Worm (Caenorhabditis elegans) whole organism, young adult: ENCODE measurements around the gene ntc-1.
A peak's percentile ranks its signal among the peaks of the same experiment; 100 is the strongest.

Experiments used
- F49E8.2 ChIP-seq: sonication (generic microtip); optimal IDR thresholded peaks from 3 replicates; lab custom pipeline; 2017; ENCODE audit warnings: missing genetic modification characterization, mild to moderate bottlenecking, missing compliant biosample characterization, antibody characterized with exemption, moderate library complexity; ENCODE audit not compliant: insufficient read depth
- Y56A3A.18 ChIP-seq: fragments of 200-800 bp; sonication (Bioruptor generic); IDR thresholded peaks from 2 replicates; pipeline ENCODE4 v1.3.6; 2022; ENCODE audit warnings: missing genetic modification reagents, missing genetic modification characterization, missing compliant biosample characterization
- Y67H2A.10 ChIP-seq: fragments of 200-800 bp; sonication (Bioruptor generic); conservative IDR thresholded peaks from 2 replicates; pipeline ENCODE4 v1.3.6; 2022; ENCODE audit warnings: missing genetic modification reagents, missing genetic modification characterization, missing compliant biosample characterization
- ZK185.1 ChIP-seq: sonication (generic microtip); optimal IDR thresholded peaks from 2 replicates; lab custom pipeline; 2016; ENCODE audit warnings: mild to moderate bottlenecking, missing genetic modification characterization, missing compliant biosample characterization; ENCODE audit not compliant: poor library complexity, severe bottlenecking
- ama-1 ChIP-seq, 3 experiments: fragments of 150-350 bp in 1 of 3; sonication (generic microtip) in 2 of 3; optimal IDR thresholded peaks; 2 replicates each; lab custom pipeline; 2014 to 2018; ENCODE audit warnings: missing biosample characterization in 2 of 3, missing genetic modification characterization in 2 of 3, missing genetic modification reagents in 2 of 3
- atf-7 ChIP-seq: sonication (generic microtip); optimal IDR thresholded peaks from 2 replicates; lab custom pipeline; 2017; ENCODE audit warnings: mild to moderate bottlenecking, missing genetic modification characterization, missing compliant biosample characterization
- cebp-1 ChIP-seq, 2 experiments: fragments of 200-800 bp in 1 of 2; sonication (Bioruptor generic) in 1 of 2; sonication (generic microtip) in 1 of 2; IDR thresholded peaks in 1 of 2; optimal IDR thresholded peaks in 1 of 2; 2 replicates each; pipeline versions ENCODE4 v1.3.6 to Lab custom; 2017 to 2022; ENCODE audit warnings: missing compliant biosample characterization in 2 of 2, missing genetic modification characterization in 2 of 2, mild to moderate bottlenecking in 1 of 2, missing genetic modification reagents in 1 of 2, moderate library complexity in 1 of 2
- cebp-2 ChIP-seq: fragments of 200-800 bp; sonication (Bioruptor generic); IDR thresholded peaks from 2 replicates; pipeline ENCODE4 v1.3.6; 2022; ENCODE audit warnings: missing genetic modification characterization, missing compliant biosample characterization
- ceh-27 ChIP-seq: fragments of 200-800 bp; sonication (Bioruptor generic); optimal IDR thresholded peaks from 2 replicates; lab custom pipeline; 2018; ENCODE audit warnings: mild to moderate bottlenecking, missing genetic modification characterization, moderate library complexity, missing compliant biosample characterization
- ceh-40 ChIP-seq: fragments of 200-800 bp; sonication (Bioruptor generic); IDR thresholded peaks from 2 replicates; pipeline ENCODE4 v1.3.6; 2022; ENCODE audit warnings: missing genetic modification characterization, missing compliant biosample characterization
- chd-7 ChIP-seq: sonication (generic microtip); optimal IDR thresholded peaks from 2 replicates; lab custom pipeline; 2016; ENCODE audit warnings: mild to moderate bottlenecking, missing genetic modification characterization, moderate library complexity, missing compliant biosample characterization
- dox-1 ChIP-seq: fragments of 200-800 bp; sonication (Bioruptor generic); IDR thresholded peaks from 2 replicates; pipeline ENCODE4 v1.3.6; 2022; ENCODE audit warnings: missing genetic modification reagents, missing genetic modification characterization, missing compliant biosample characterization
- egl-18 ChIP-seq: fragments of 200-800 bp; sonication (Bioruptor generic); IDR thresholded peaks from 2 replicates; pipeline ENCODE4 v1.3.6; 2022; ENCODE audit warnings: missing genetic modification reagents, missing genetic modification characterization, missing compliant biosample characterization
- egrh-3 ChIP-seq: fragments of 200-800 bp; sonication (Bioruptor generic); IDR thresholded peaks from 2 replicates; pipeline ENCODE4 v1.3.6; 2022; ENCODE audit warnings: missing genetic modification reagents, missing genetic modification characterization, missing compliant biosample characterization
- ets-4 ChIP-seq: fragments of 200-800 bp; sonication (Bioruptor generic); optimal IDR thresholded peaks from 2 replicates; lab custom pipeline; 2018; ENCODE audit warnings: mild to moderate bottlenecking, missing genetic modification characterization, missing compliant biosample characterization
- gei-17 ChIP-seq: fragments of 200-800 bp; sonication (Bioruptor generic); optimal IDR thresholded peaks from 2 replicates; lab custom pipeline; 2018; ENCODE audit warnings: mild to moderate bottlenecking, missing genetic modification characterization, missing compliant biosample characterization
- him-1 ChIP-seq: sonication (generic microtip); optimal IDR thresholded peaks from 2 replicates; lab custom pipeline; 2016; ENCODE audit warnings: missing genotype, missing genetic modification reagents, missing genetic modification characterization, missing compliant biosample characterization
- hlh-26 ChIP-seq: fragments of 200-800 bp; sonication (Bioruptor generic); conservative IDR thresholded peaks from 2 replicates; pipeline ENCODE4 v1.3.6; 2022; ENCODE audit warnings: missing genetic modification reagents, missing genetic modification characterization, missing compliant biosample characterization
- hmg-1.2 ChIP-seq: fragments of 200-800 bp; sonication (Bioruptor generic); IDR thresholded peaks from 2 replicates; pipeline ENCODE4 v1.3.6; 2022; ENCODE audit warnings: missing genetic modification reagents, missing genetic modification characterization, missing compliant biosample characterization
- let-607 ChIP-seq, 2 experiments: fragments of 200-800 bp in 1 of 2; sonication (Bioruptor generic) in 1 of 2; sonication (generic microtip) in 1 of 2; optimal IDR thresholded peaks; 2 replicates each; lab custom pipeline; 2016 to 2018; ENCODE audit warnings: mild to moderate bottlenecking in 2 of 2, missing compliant biosample characterization in 2 of 2, missing genetic modification characterization in 2 of 2, moderate library complexity in 2 of 2, missing genotype in 1 of 2
- lin-35 ChIP-seq, 3 experiments: fragments of 150-350 bp in 2 of 3; sonication (generic microtip) in 1 of 3; optimal IDR thresholded peaks; 2 replicates each; lab custom pipeline; 2014 to 2018; ENCODE audit warnings: missing biosample characterization in 3 of 3, missing genetic modification characterization in 3 of 3, missing genetic modification reagents in 3 of 3
- lin-40 ChIP-seq: sonication (generic microtip); optimal IDR thresholded peaks from 2 replicates; lab custom pipeline; 2016; ENCODE audit warnings: missing genetic modification characterization, mild to moderate bottlenecking, missing compliant biosample characterization, missing genotype, missing genetic modification reagents
- madf-10 ChIP-seq: sonication (generic microtip); optimal IDR thresholded peaks from 2 replicates; lab custom pipeline; 2016; ENCODE audit warnings: mild to moderate bottlenecking, missing genetic modification characterization, missing compliant biosample characterization
- madf-6 ChIP-seq: fragments of 200-800 bp; sonication (Bioruptor generic); IDR thresholded peaks from 2 replicates; pipeline ENCODE4 v1.3.6; 2022; ENCODE audit warnings: missing genetic modification reagents, missing genetic modification characterization, missing compliant biosample characterization
- mxl-1 ChIP-seq: sonication (generic microtip); optimal IDR thresholded peaks from 2 replicates; lab custom pipeline; 2016; ENCODE audit warnings: missing genetic modification characterization, missing compliant biosample characterization
- nhr-120 ChIP-seq: fragments of 200-800 bp; sonication (Bioruptor generic); IDR thresholded peaks from 2 replicates; pipeline ENCODE4 v1.3.6; 2022; ENCODE audit warnings: missing genetic modification characterization, missing compliant biosample characterization
- nhr-80 ChIP-seq: sonication (generic microtip); optimal IDR thresholded peaks from 2 replicates; lab custom pipeline; 2016; ENCODE audit warnings: missing genetic modification characterization, missing compliant biosample characterization
- pha-4 ChIP-seq: fragments of 150-350 bp; sonication (generic microtip); optimal IDR thresholded peaks from 2 replicates; lab custom pipeline; 2014; ENCODE audit warnings: missing biosample characterization, missing genetic modification reagents, missing genetic modification characterization
- repo-1 ChIP-seq: sonication (generic microtip); optimal IDR thresholded peaks from 2 replicates; lab custom pipeline; 2017; ENCODE audit warnings: mild to moderate bottlenecking, missing genetic modification characterization, missing compliant biosample characterization
- sptf-2 ChIP-seq: fragments of 200-800 bp; sonication (Bioruptor generic); optimal IDR thresholded peaks from 2 replicates; lab custom pipeline; 2018; ENCODE audit warnings: mild to moderate bottlenecking, missing genetic modification characterization, missing compliant biosample characterization
- zfh-2 ChIP-seq: fragments of 200-800 bp; sonication (Bioruptor generic); conservative IDR thresholded peaks from 2 replicates; pipeline ENCODE4 v1.3.6; 2022; ENCODE audit warnings: missing genetic modification reagents, missing genetic modification characterization, missing compliant biosample characterization
- ztf-26 ChIP-seq: sonication (generic microtip); optimal IDR thresholded peaks from 2 replicates; lab custom pipeline; 2017; ENCODE audit warnings: missing genetic modification characterization, missing compliant biosample characterization
- ztf-3 ChIP-seq: fragments of 200-800 bp; sonication (Bioruptor generic); optimal IDR thresholded peaks from 2 replicates; lab custom pipeline; 2018; ENCODE audit warnings: mild to moderate bottlenecking, missing genetic modification characterization, missing compliant biosample characterization

ntc-1 gene

DNA sequence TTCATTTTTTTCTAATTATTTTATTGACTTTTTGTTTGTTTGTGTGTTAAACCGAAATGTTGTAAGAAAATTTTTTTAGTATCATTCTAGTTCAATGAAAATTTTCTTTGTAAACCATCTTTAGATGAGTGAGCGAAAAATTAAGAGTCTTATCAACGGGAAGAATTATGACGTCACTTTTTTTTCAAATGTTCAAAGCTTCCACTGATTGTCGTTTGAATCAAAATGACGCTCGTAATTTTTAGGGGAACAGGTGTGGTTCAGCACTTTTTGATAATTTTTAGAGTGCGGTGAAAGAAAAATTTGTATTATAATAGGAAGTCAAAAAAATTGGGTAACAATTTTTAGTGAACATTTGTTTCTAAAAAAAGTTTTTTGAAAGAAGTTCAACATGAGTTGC is 44.3 kb upstream of the ntc-1 start:
- TF ChIP-seq atf-7 (tag; lab: Kevin White, UChicago), result peak; percentile 95
- no peak for TF ChIP-seq ets-4 (GFP tag; lab: Kevin White, UChicago)
- no peak for TF ChIP-seq ZK185.1 (tag; lab: Kevin White, UChicago)
- TF ChIP-seq nhr-80 (tag; lab: Kevin White, UChicago), result peak; percentile 65

DNA sequence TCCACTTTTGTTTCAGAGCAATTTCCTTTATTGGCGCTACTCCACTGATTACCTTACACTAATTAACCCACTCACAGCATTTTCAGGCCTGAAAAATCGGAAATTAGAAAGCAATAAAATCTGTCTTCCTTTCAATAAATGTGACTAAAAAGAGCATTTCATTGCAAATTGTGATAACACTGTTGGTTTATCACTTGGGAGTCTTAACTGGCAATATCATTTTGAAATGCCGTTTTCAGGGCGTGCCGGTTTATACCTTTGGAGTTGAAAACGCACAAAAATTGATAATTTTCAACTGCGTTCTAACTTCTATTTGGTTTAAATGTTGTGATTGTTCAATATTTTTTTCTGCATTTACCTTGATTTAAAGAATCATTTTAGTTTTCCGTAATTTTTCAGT is 43.6 kb upstream of the ntc-1 start, which contains the start of gene R08E3.1:
Gene R08E3.1, plus strand, starts transcription at position 386 of the 400 bp plus-strand sequence.
- TF ChIP-seq him-1 (tag; lab: Kevin White, UChicago) (no peak), nhr-80 (tag; lab: Kevin White, UChicago) (peak; percentile 75), ets-4 (GFP tag; lab: Kevin White, UChicago) (peak; percentile 3)

- TF ChIP-seq nhr-80 (tag; lab: Kevin White, UChicago), result no peak
- no peak for TF ChIP-seq madf-10 (tag; lab: Kevin White, UChicago)
- no peak for TF ChIP-seq ceh-27
- TF ChIP-seq, all 124 proteins: peak for 0
Measured at ce11 chrX:4840653-4841052, 25.2 kb upstream of the ntc-1 start.

DNA sequence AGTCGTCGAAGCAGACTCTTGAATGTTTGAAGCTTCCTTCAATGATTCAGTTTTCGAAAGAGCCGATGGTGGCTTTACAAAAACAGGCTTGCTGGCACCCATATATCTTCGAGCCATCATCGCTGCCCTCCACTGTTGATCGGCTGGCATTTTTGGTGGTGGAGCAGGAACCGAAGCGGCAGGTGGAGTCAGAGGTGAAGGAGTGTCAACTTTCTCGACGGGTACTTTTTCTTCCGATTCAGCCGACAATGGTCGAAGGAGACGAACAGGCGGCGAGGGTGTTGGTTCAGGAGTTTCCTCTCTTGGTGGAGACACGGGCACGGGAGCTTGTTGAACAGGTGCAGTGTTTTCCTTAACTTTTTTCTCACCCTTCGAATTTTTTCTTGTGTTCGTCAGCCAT is 23.6 kb upstream of the ntc-1 start:
- no peak for TF ChIP-seq nhr-80 (tag; lab: Kevin White, UChicago)
- no peak for TF ChIP-seq egrh-3 (GFP tag; lab: Robert Waterston, UW)
- TF ChIP-seq zfh-2, result peak; percentile 65; the same call in 1 of the 2 replicates
- no peak for TF ChIP-seq gei-17 (GFP tag; lab: Kevin White, UChicago)
- no peak for TF ChIP-seq cebp-1 (GFP tag; IDR thresholded peaks at IDR 0.05; lab: Robert Waterston, UW)
- TF ChIP-seq cebp-1 (tag; optimal IDR thresholded peaks at IDR 0.05; lab: Kevin White, UChicago), result no peak
- TF ChIP-seq atf-7 (tag; lab: Kevin White, UChicago), result no peak
- 0 out of 2 replicates have a peak, but pooled peaks have one; percentile 63 for TF ChIP-seq nhr-120 (GFP tag; lab: Robert Waterston, UW)
- TF ChIP-seq ztf-3 (GFP tag; lab: Kevin White, UChicago), result no peak
- no peak for TF ChIP-seq lin-40
- no peak for TF ChIP-seq repo-1 (tag; lab: Kevin White, UChicago)

ce11 chrX:4844765-4845164 is 21.1 kb upstream of the ntc-1 start:
- TF ChIP-seq ztf-26 (tag; lab: Kevin White, UChicago), result no peak

DNA sequence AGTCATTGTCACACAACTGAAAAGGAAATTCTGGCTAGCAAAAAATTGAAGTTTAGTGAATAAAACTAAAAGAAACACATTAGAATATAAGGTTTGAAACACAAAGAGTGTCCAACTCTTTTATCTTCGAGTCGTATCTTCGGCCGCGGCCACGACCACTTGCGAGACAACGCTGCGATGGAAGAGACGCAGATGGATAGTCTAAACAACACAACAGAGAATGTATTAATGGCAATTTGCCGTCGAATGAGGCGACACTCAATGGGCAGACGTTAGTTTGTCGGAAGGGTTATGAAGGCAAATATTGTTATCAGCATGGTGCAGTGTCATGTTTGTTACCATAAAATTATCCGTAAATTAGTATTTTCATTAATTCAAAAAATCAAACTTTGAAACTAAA is 12.8 kb upstream of the ntc-1 start, which contains the start of gene F39C12.1:
Gene F39C12.1, minus strand, starts transcription at position 136 of the 400 bp plus-strand sequence.
- TF ChIP-seq let-607 (tag; optimal IDR thresholded peaks at IDR 0.05; lab: Kevin White, UChicago) (peak; percentile 24 to 52), ets-4 (GFP tag; lab: Kevin White, UChicago) (peak; percentile 31), mxl-1 (no peak), dox-1 (peak; percentile 69; the same call in 1 of the 2 replicates), hmg-1.2 (GFP tag; lab: Robert Waterston, UW) (peak; percentile 95), nhr-80 (tag; lab: Kevin White, UChicago) (peak; percentile 95)

- TF ChIP-seq egl-18 (GFP tag; lab: Robert Waterston, UW) (no peak), madf-6 (GFP tag; lab: Robert Waterston, UW) (no peak), ama-1 (optimal IDR thresholded peaks at IDR 0.05; lab: Kevin White, UChicago) (no peak), ama-1 (GFP tag; optimal IDR thresholded peaks at IDR 0.05; lab: Kevin White, UChicago) (no peak), Y67H2A.10 (GFP tag; lab: Robert Waterston, UW) (no peak), Y56A3A.18 (GFP tag; lab: Robert Waterston, UW) (no peak), zfh-2 (no peak), cebp-2 (GFP tag; lab: Robert Waterston, UW) (no peak), F49E8.2 (no peak), ztf-26 (tag; lab: Kevin White, UChicago) (no peak), atf-7 (tag; lab: Kevin White, UChicago) (no peak), hlh-26 (GFP tag; lab: Robert Waterston, UW) (no peak), lin-35 (GFP tag; optimal IDR thresholded peaks at IDR 0.05; lab: Kevin White, UChicago) (no peak), sptf-2 (GFP tag; lab: Kevin White, UChicago) (no peak), ceh-40 (GFP tag; lab: Robert Waterston, UW) (no peak), pha-4 (tag; lab: Kevin White, UChicago) (no peak), chd-7 (tag; lab: Kevin White, UChicago) (no peak), ZK185.1 (tag; lab: Kevin White, UChicago) (no peak)
Measured at ce11 chrX:4859582-4860095, 6.3 kb upstream of the ntc-1 start, which contains the start of gene add-1. Gene add-1 (minus strand): TSS chrX:4860045.
